Fruit fly (Drosophila melanogaster) whole organism, adult: ENCODE measurements around the gene CG13373.

Experiments
- CG14711 ChIP-seq: fragments of 200-800 bp; sonication (Bioruptor generic); optimal IDR thresholded peaks from 2 replicates; lab custom pipeline; 2018; ENCODE audit warnings: missing biosample characterization, mild to moderate bottlenecking, missing genetic modification characterization, moderate library complexity
- CG1620 ChIP-seq: fragments of 200-800 bp; sonication (Bioruptor generic); optimal IDR thresholded peaks from 2 replicates; lab custom pipeline; 2016; ENCODE audit warnings: missing biosample characterization, missing genetic modification characterization
- CG7101 ChIP-seq: fragments of 200-800 bp; sonication (Bioruptor generic); optimal IDR thresholded peaks from 2 replicates; lab custom pipeline; 2018; ENCODE audit warnings: missing biosample characterization, mild to moderate bottlenecking, missing genetic modification characterization, moderate library complexity
- Crg-1 ChIP-seq: fragments of 200-800 bp; sonication (Bioruptor generic); optimal IDR thresholded peaks from 2 replicates; lab custom pipeline; 2016; ENCODE audit warnings: missing biosample characterization, missing genetic modification characterization
- Hr96 ChIP-seq: fragments of 200-800 bp; sonication (Bioruptor generic); optimal IDR thresholded peaks from 2 replicates; lab custom pipeline; 2016; ENCODE audit warnings: missing biosample characterization, missing genetic modification characterization
- Mnt ChIP-seq: fragments of 200-800 bp; sonication (Bioruptor generic); optimal IDR thresholded peaks from 2 replicates; lab custom pipeline; 2016; ENCODE audit warnings: missing biosample characterization, mild to moderate bottlenecking, missing genetic modification characterization
- cnc ChIP-seq, 2 experiments: fragments of >200 bp; optimal IDR thresholded peaks; 2 replicates each; lab custom pipeline; 2017
- ovo ChIP-seq: fragments of 200-800 bp; sonication (Bioruptor generic); optimal IDR thresholded peaks from 2 replicates; lab custom pipeline; 2016; ENCODE audit warnings: missing biosample characterization, missing genetic modification characterization
- toe ChIP-seq: fragments of 200-800 bp; sonication (Bioruptor generic); optimal IDR thresholded peaks from 2 replicates; lab custom pipeline; 2016; ENCODE audit warnings: missing biosample characterization, missing genetic modification characterization

DNA sequence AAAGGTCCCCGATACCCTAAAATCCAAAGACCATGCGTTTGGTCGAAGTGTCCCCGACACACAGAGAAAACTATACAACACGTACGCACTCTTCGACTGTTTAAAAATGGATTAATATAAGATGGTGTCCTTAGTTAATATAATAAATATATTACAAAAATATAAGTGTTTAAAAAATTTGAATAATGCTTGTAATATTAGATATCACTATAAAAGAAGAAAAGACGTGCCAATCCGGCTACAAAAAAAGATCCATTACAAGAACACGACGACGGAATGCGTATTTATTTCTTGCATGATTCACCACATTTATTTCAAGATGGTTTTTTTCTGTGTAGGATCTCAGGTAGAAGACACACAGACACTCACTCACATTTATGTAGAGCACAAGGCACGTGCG lies 19.0 kb upstream of the CG13373 start:
- TF ChIP-seq Hr96 (GFP tag; lab: Kevin White, UChicago) (no peak), CG14711 (tag; lab: Kevin White, UChicago) (no peak), ovo (GFP tag; lab: Kevin White, UChicago) (no peak), CG7101 (tag; lab: Kevin White, UChicago) (no peak), toe (GFP tag; lab: Kevin White, UChicago) (no peak), Crg-1 (GFP tag; lab: Kevin White, UChicago) (no peak), Mnt (GFP tag; lab: Kevin White, UChicago) (no peak), CG1620 (GFP tag; lab: Kevin White, UChicago) (no peak), cnc (optimal IDR thresholded peaks at IDR 0.05; lab: Kevin White, UChicago) (no peak)
